Worm (Caenorhabditis elegans) whole organism, L3 larva: ENCODE data around the gene ptr-6.

ENCODE experiments used
- ZK546.5 ChIP-seq: sonication (generic microtip); optimal IDR thresholded peaks from 2 replicates; lab custom pipeline; 2017; ENCODE audit warnings: missing biosample characterization, missing genetic modification characterization
- aly-2 ChIP-seq: fragments of 150-350 bp; optimal IDR thresholded peaks from 2 replicates; lab custom pipeline; 2014; ENCODE audit warnings: missing biosample characterization, missing genetic modification characterization
- ama-1 ChIP-seq: fragments of 150-350 bp; optimal IDR thresholded peaks from 2 replicates; lab custom pipeline; 2018
- ceh-28 ChIP-seq: fragments of 150-350 bp; optimal IDR thresholded peaks from 2 replicates; lab custom pipeline; 2014; ENCODE audit warnings: missing biosample characterization, missing genetic modification reagents, missing genetic modification characterization
- ceh-82 ChIP-seq: fragments of 150-350 bp; optimal IDR thresholded peaks from 2 replicates; lab custom pipeline; 2014; ENCODE audit warnings: missing biosample characterization, missing genetic modification characterization
- ceh-9 ChIP-seq: sonication (generic microtip); optimal IDR thresholded peaks from 2 replicates; lab custom pipeline; 2018; ENCODE audit warnings: missing biosample characterization, missing genetic modification characterization
- daf-12 ChIP-seq: fragments of 150-350 bp; optimal IDR thresholded peaks from 2 replicates; lab custom pipeline; 2014; ENCODE audit warnings: missing biosample characterization, missing genetic modification reagents, missing genetic modification characterization
- egl-27 ChIP-seq: sonication (generic microtip); optimal IDR thresholded peaks from 4 replicates; lab custom pipeline; 2017; ENCODE audit warnings: missing biosample characterization, missing genetic modification reagents, missing genetic modification characterization
- elt-1 ChIP-seq: fragments of 150-350 bp; optimal IDR thresholded peaks from 2 replicates; lab custom pipeline; 2014; ENCODE audit warnings: missing biosample characterization, missing genetic modification characterization
- elt-2 ChIP-seq: sonication (generic microtip); optimal IDR thresholded peaks from 2 replicates; lab custom pipeline; 2016; ENCODE audit warnings: missing genetic modification reagents, mild to moderate bottlenecking, missing genetic modification characterization, missing compliant biosample characterization
- eor-1 ChIP-seq, 2 experiments: fragments of 150-350 bp; optimal IDR thresholded peaks; 2 replicates each; lab custom pipeline; 2014 to 2018; ENCODE audit warnings: missing biosample characterization in 2 of 2, missing genetic modification characterization in 2 of 2
- fkh-10 ChIP-seq: sonication (generic microtip); optimal IDR thresholded peaks from 2 replicates; lab custom pipeline; 2017; ENCODE audit warnings: missing biosample characterization, missing genetic modification reagents, missing genetic modification characterization
- fos-1 ChIP-seq: fragments of 150-350 bp; optimal IDR thresholded peaks from 2 replicates; lab custom pipeline; 2014; ENCODE audit warnings: missing biosample characterization, missing genetic modification characterization
- hmg-11 ChIP-seq: sonication (generic microtip); optimal IDR thresholded peaks from 2 replicates; lab custom pipeline; 2016; ENCODE audit warnings: missing genetic modification characterization, missing compliant biosample characterization
- jun-1 ChIP-seq: fragments of 150-350 bp; optimal IDR thresholded peaks from 2 replicates; lab custom pipeline; 2014; ENCODE audit warnings: missing biosample characterization, missing genetic modification reagents, missing genetic modification characterization
- lin-39 ChIP-seq: fragments of 150-350 bp; optimal IDR thresholded peaks from 2 replicates; lab custom pipeline; 2018; ENCODE audit warnings: missing biosample characterization, missing genetic modification reagents, missing genetic modification characterization
- mml-1 ChIP-seq: fragments of 150-350 bp; sonication (generic microtip); optimal IDR thresholded peaks from 3 replicates; lab custom pipeline; 2014; ENCODE audit warnings: missing biosample characterization, missing genetic modification characterization
- nfya-1 ChIP-seq: sonication (generic microtip); optimal IDR thresholded peaks from 2 replicates; lab custom pipeline; 2017; ENCODE audit warnings: missing genetic modification characterization, mild to moderate bottlenecking, missing compliant biosample characterization, antibody characterized with exemption, moderate library complexity; ENCODE audit not compliant: insufficient read depth
- nhr-23 ChIP-seq: fragments of 150-350 bp; optimal IDR thresholded peaks from 2 replicates; lab custom pipeline; 2014; ENCODE audit warnings: missing biosample characterization, missing genetic modification reagents, missing genetic modification characterization
- nhr-28 ChIP-seq: fragments of 150-350 bp; optimal IDR thresholded peaks from 2 replicates; lab custom pipeline; 2014; ENCODE audit warnings: missing biosample characterization, missing genetic modification characterization
- nhr-43 ChIP-seq: sonication (generic microtip); optimal IDR thresholded peaks from 2 replicates; lab custom pipeline; 2016; ENCODE audit warnings: mild to moderate bottlenecking, missing genetic modification characterization, missing compliant biosample characterization; ENCODE audit not compliant: poor library complexity, severe bottlenecking
- nhr-67 ChIP-seq: fragments of 150-350 bp; optimal IDR thresholded peaks from 2 replicates; lab custom pipeline; 2014; ENCODE audit warnings: missing biosample characterization, missing genetic modification characterization
- nhr-76 ChIP-seq: fragments of 150-350 bp; sonication (generic microtip); optimal IDR thresholded peaks from 5 replicates; lab custom pipeline; 2014; ENCODE audit warnings: missing biosample characterization, missing genetic modification characterization
- nhr-77 ChIP-seq: fragments of 150-350 bp; optimal IDR thresholded peaks from 2 replicates; lab custom pipeline; 2014; ENCODE audit warnings: missing biosample characterization, missing genetic modification characterization
- pha-4 ChIP-seq: fragments of 150-350 bp; optimal IDR thresholded peaks from 2 replicates; lab custom pipeline; 2014; ENCODE audit warnings: missing biosample characterization, missing genetic modification reagents, missing genetic modification characterization
- pqm-1 ChIP-seq: fragments of 150-350 bp; optimal IDR thresholded peaks from 2 replicates; lab custom pipeline; 2017; ENCODE audit warnings: missing biosample characterization, missing genetic modification characterization, inconsistent platforms
- skn-1 ChIP-seq: fragments of 150-350 bp; optimal IDR thresholded peaks from 2 replicates; lab custom pipeline; 2014; ENCODE audit warnings: missing biosample characterization, missing genetic modification characterization
- snpc-4 ChIP-seq: fragments of 150-350 bp; optimal IDR thresholded peaks from 2 replicates; lab custom pipeline; 2014; ENCODE audit warnings: missing biosample characterization, missing genetic modification characterization
- unc-39 ChIP-seq: sonication (generic microtip); optimal IDR thresholded peaks from 4 replicates; lab custom pipeline; 2017; ENCODE audit warnings: missing biosample characterization, missing genetic modification characterization
- unc-62 ChIP-seq: fragments of 150-350 bp; sonication (generic microtip); optimal IDR thresholded peaks from 4 replicates; lab custom pipeline; 2014; ENCODE audit warnings: missing biosample characterization, missing genetic modification reagents, missing genetic modification characterization
- ztf-11 ChIP-seq: fragments of 150-350 bp; optimal IDR thresholded peaks from 2 replicates; lab custom pipeline; 2014; ENCODE audit warnings: missing biosample characterization, missing genetic modification characterization

ptr-6 gene

DNA sequence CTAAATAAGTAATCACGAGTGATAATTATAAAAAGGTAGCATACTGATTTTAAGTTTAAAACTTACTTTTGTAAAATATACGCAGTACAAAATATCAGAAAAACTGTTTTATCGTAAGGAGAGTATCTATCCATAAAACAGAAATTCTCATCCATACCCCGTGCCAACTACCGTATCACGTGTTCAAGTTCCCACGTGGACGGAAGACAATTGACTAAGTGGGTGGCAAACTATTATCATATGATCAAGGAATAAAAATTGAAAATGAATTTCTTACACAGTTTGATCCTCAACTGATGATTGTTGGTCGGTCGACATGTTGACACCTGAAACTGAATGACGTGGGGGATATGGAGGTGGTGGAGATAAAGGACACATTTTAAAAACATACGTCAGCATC lies 35.6 kb upstream of the ptr-6 start, which contains the start of gene pmt-1 (continued):
- TF ChIP-seq nfya-1 (peak; percentile 11), fos-1 (no peak), unc-62 (GFP tag; lab: Kevin White, UChicago) (no peak), mml-1 (no peak), jun-1 (tag; lab: Kevin White, UChicago) (peak; percentile 28), unc-39 (tag; lab: Kevin White, UChicago) (no peak), ama-1 (lab: Kevin White, UChicago) (no peak), pha-4 (tag; lab: Kevin White, UChicago) (no peak), nhr-28 (tag; lab: Kevin White, UChicago) (no peak), eor-1 (tag; optimal IDR thresholded peaks at IDR 0.05; lab: Kevin White, UChicago) (no peak), fkh-10 (GFP tag; lab: Kevin White, UChicago) (no peak), nhr-67 (tag; lab: Kevin White, UChicago) (no peak), ceh-9 (tag; lab: Kevin White, UChicago) (no peak), snpc-4 (tag; lab: Kevin White, UChicago) (no peak)

DNA sequence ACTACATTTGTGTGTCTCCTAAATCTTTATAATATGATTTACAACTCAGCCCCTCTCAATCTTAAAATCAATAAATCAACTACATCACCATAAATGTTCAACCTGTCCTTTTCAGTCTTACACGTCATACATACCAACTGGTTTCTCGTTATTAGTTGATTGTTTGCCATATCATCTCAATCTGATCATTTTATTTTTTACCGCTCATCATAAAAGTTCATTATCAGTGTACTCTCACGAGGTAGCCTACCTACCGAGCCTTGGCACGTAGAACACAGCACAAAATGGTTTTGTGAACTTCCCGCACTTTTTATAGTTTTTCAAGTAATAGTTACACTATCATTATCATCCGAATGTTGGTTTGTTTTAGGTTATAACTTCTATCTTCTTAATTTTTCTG lies 34.5 kb upstream of the ptr-6 start:
- TF ChIP-seq nhr-28 (tag; lab: Kevin White, UChicago), result no peak
- TF ChIP-seq nhr-23 (tag; lab: Kevin White, UChicago), result no peak
- peak; percentile 71 for TF ChIP-seq pqm-1 (tag; lab: Kevin White, UChicago)
- TF ChIP-seq ama-1 (lab: Kevin White, UChicago), result no peak
- TF ChIP-seq nfya-1, result no peak
- TF ChIP-seq elt-2 (tag; lab: Kevin White, UChicago), result peak; percentile 97
- peak; percentile 27 for TF ChIP-seq ceh-28 (tag; lab: Kevin White, UChicago)
- no peak for TF ChIP-seq ceh-82 (tag; lab: Kevin White, UChicago)
- no peak for TF ChIP-seq fkh-10 (GFP tag; lab: Kevin White, UChicago)
- peak; percentile 62 for TF ChIP-seq jun-1 (tag; lab: Kevin White, UChicago)
- TF ChIP-seq nhr-43 (tag; lab: Kevin White, UChicago), result peak; percentile 5

- TF ChIP-seq elt-2 (tag; lab: Kevin White, UChicago) (peak; percentile 53), pqm-1 (tag; lab: Kevin White, UChicago) (peak; percentile 28), ama-1 (lab: Kevin White, UChicago) (peak; percentile 80), nfya-1 (no peak)
Measured at ce11 chrII:5277780-5278179, 31.1 kb upstream of the ptr-6 start.

- TF ChIP-seq nhr-77, result no peak
- peak; percentile 57 for TF ChIP-seq fkh-10 (GFP tag; lab: Kevin White, UChicago)
- no peak for TF ChIP-seq aly-2 (tag; lab: Kevin White, UChicago)
- peak; percentile 63 for TF ChIP-seq lin-39 (tag; lab: Kevin White, UChicago)
- TF ChIP-seq hmg-11 (tag; lab: Kevin White, UChicago), result peak; percentile 30
- TF ChIP-seq nfya-1, result peak; percentile 57
Measured at ce11 chrII:5276736-5277135, 30.1 kb upstream of the ptr-6 start.

DNA sequence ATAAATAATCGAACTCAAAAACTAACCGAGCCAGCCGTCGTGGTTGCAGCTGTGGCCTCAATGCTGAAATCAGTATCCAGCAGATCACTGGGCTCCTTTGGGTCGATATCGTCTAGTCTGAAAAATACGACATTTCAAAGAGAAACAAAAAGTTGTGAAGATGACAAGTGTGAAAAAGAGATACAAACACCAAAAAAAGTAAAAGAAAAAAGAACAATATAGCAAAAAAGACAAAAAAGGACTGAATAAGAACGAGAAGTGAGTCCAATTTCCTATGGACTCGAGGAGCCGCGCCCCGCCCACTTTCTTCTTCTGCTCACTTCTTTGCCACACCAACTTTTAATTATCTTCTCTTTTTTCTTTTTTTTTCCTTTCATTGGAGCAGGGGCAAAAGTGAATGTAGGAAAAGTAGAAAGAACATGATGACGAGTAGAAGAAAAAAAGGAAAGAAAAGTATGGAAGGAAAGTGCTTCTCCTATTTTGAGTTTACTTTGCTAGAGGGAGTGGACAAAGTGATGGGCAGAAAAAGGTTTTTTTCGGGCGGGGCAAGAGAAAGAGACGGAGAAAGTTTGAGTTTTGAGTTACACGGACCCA lies 25.2 kb upstream of the ptr-6 start, which contains the start of gene drn-1:
drn-1 (minus strand) TSS at position 117 of the 594 bp plus-strand sequence.
- TF ChIP-seq daf-12 (tag; lab: Kevin White, UChicago) (no peak), unc-62 (GFP tag; lab: Kevin White, UChicago) (no peak), nhr-76 (tag; lab: Kevin White, UChicago) (no peak), nhr-28 (tag; lab: Kevin White, UChicago) (no peak), fkh-10 (GFP tag; lab: Kevin White, UChicago) (peak; percentile 71), unc-39 (tag; lab: Kevin White, UChicago) (no peak), ZK546.5 (tag; lab: Kevin White, UChicago) (no peak), snpc-4 (tag; lab: Kevin White, UChicago) (no peak), ama-1 (lab: Kevin White, UChicago) (no peak), ceh-28 (tag; lab: Kevin White, UChicago) (no peak), skn-1 (tag; lab: Kevin White, UChicago) (no peak), hmg-11 (tag; lab: Kevin White, UChicago) (peak; percentile 23), mml-1 (no peak), nfya-1 (peak; percentile 43)

ce11 chrII:5268977-5269376 lies 22.3 kb upstream of the ptr-6 start:
- no peak for TF ChIP-seq egl-27 (tag; lab: Kevin White, UChicago)
- no peak for TF ChIP-seq nhr-67 (tag; lab: Kevin White, UChicago)
- no peak for TF ChIP-seq lin-39 (tag; lab: Kevin White, UChicago)
- no peak for TF ChIP-seq hmg-11 (tag; lab: Kevin White, UChicago)
- no peak for TF ChIP-seq ama-1 (lab: Kevin White, UChicago)
- TF ChIP-seq ztf-11 (tag; lab: Kevin White, UChicago), result no peak
- TF ChIP-seq elt-1, result no peak
- no peak for TF ChIP-seq ceh-28 (tag; lab: Kevin White, UChicago)
- no peak for TF ChIP-seq nhr-28 (tag; lab: Kevin White, UChicago)
- TF ChIP-seq ceh-82 (tag; lab: Kevin White, UChicago), result no peak
- TF ChIP-seq, all 47 proteins: peak for 0
